Worm (Caenorhabditis elegans): ENCODE data around the gene Y5F2A.4.

DNA sequence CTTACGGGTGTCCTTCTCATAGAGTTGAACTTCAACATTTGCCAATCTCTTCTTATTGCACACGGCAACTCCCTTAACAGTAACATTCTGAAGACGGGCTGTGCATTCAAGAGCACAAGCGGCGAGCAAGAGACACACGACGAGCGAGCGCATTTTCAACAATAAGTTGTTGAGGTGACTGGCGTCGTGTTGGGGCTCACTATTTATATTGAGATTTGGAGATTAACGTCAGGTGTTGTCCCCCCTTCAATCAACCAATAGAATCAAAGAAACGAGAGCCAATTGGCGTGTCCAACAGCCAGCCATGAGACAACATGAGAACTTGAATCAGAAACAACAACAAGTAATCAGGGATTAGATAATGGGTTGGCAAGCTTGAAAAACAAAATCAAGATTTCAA, 14.4 kb downstream of the Y5F2A.4 start, which contains the start of gene ttr-16:
- TF ChIP-seq pha-4 (tag; optimal IDR thresholded peaks at IDR 0.05): no peak
- TF ChIP-seq ama-1 (optimal IDR thresholded peaks at IDR 0.05): no peak
- no peak for TF ChIP-seq sox-4 (tag; optimal IDR thresholded peaks at IDR 0.05)
- TF ChIP-seq fkh-10 (GFP tag; optimal IDR thresholded peaks at IDR 0.05): no peak
- TF ChIP-seq C38D4.7 (GFP tag; optimal IDR thresholded peaks at IDR 0.05): no peak
- TF ChIP-seq lin-11 (tag; optimal IDR thresholded peaks at IDR 0.05): no peak

Data from whole organism, late embryonic.